Fruit fly (Drosophila melanogaster): ENCODE data around the gene CG2641.

The CG2641 gene

DNA sequence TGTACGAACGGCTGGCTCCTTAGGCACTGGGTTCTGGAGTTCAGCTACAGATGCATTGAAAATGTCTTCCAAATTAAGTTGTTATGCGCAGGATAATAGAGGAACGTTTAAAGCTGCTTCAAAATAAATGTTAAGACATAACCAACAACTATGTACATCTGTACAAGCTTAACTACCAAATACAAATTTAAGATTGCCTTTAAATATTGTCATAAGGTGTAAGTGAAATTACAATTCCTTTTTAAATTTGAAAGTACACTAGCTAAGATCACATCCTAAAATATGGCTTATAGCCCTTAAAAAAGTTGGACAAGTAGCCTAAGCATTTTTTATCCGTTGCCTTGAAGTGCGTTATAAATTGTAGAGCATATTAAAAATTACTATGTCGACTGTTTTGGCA lies 17.6 kb downstream of the CG2641 start, which contains the start of gene CG31473:
CG31473 (plus strand) TSS at position 301 of the 400 bp plus-strand sequence.
- TF ChIP-seq fd96Ca (GFP tag; IDR thresholded peaks at IDR 0.05) (no peak), Pif1B (GFP tag; optimal IDR thresholded peaks at IDR 0.05) (no peak), CG34367 (tag; optimal IDR thresholded peaks at IDR 0.05) (no peak), CG9948 (tag; optimal IDR thresholded peaks at IDR 0.05) (no peak), CG14655 (GFP tag; optimal IDR thresholded peaks at IDR 0.05) (no peak), CG12605 (GFP tag; IDR thresholded peaks at IDR 0.05) (no peak), CG4496 (GFP tag; IDR thresholded peaks at IDR 0.05) (no peak), Snoo (tag; optimal IDR thresholded peaks at IDR 0.05) (no peak), gl (tag; optimal IDR thresholded peaks at IDR 0.05) (no peak), Ets98B (GFP tag; IDR thresholded peaks at IDR 0.05) (no peak), CG13204 (GFP tag; optimal IDR thresholded peaks at IDR 0.05) (no peak), CG10348 (GFP tag; IDR thresholded peaks at IDR 0.05) (no peak), CG8301 (tag; optimal IDR thresholded peaks at IDR 0.05) (no peak), CG8159 (tag; optimal IDR thresholded peaks at IDR 0.05) (no peak), CG15710 (tag; optimal IDR thresholded peaks at IDR 0.05) (no peak), D1 (tag; optimal IDR thresholded peaks at IDR 0.05) (no peak), CG17806 (tag; optimal IDR thresholded peaks at IDR 0.05) (no peak), Pif1A (GFP tag; optimal IDR thresholded peaks at IDR 0.05) (no peak), CG32121 (GFP tag; IDR thresholded peaks at IDR 0.05) (no peak)

dm6 chr3R:7813518-7813917 lies 19.6 kb downstream of the CG2641 start:
- TF ChIP-seq D1 (tag; optimal IDR thresholded peaks at IDR 0.05) (no peak), CG13204 (GFP tag; optimal IDR thresholded peaks at IDR 0.05) (no peak), CG14655 (GFP tag; optimal IDR thresholded peaks at IDR 0.05) (no peak), fd96Ca (GFP tag; IDR thresholded peaks at IDR 0.05) (no peak), gl (tag; optimal IDR thresholded peaks at IDR 0.05) (no peak), CG12605 (GFP tag; IDR thresholded peaks at IDR 0.05) (no peak), Ets98B (GFP tag; IDR thresholded peaks at IDR 0.05) (no peak), CG34367 (tag; optimal IDR thresholded peaks at IDR 0.05) (no peak)

DNA sequence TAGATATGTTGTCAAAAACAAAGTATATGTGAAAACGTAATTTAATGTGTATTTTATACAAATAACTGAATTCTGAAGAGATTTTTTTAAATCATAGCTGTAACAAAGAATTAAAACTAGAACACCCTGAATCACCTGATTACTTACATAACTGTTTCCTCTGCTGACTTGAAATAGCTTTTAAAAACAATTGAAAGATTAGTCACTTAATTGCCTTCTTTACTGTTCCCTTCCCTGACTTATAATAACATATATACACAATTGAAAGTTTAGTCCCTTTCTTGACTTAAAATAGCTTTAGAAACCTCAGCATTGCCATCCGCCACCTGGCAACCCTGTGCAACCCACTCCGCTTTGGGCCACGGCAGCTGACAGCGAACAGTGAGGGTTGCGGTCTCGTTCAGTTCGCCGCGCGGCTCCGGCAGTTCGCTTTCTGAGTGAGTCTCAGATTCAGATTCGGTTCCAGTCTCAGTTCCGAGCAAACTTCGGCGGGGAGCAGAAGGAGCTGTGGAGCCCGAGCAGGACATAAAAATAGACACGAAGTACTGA lies 20.2 kb downstream of the CG2641 start, which contains the start of gene CG34384:
CG34384 (plus strand) TSS at position 381 of the 549 bp plus-strand sequence.
- peak; percentile 21 for TF ChIP-seq Pif1A (GFP tag; optimal IDR thresholded peaks at IDR 0.05)
- peak; percentile 46 for TF ChIP-seq CG15710 (tag; optimal IDR thresholded peaks at IDR 0.05)
- peak; percentile 23 for TF ChIP-seq CG9948 (tag; optimal IDR thresholded peaks at IDR 0.05)
- peak; percentile 71 for TF ChIP-seq CG8159 (tag; optimal IDR thresholded peaks at IDR 0.05)
- peak; percentile 16 for TF ChIP-seq CG17806 (tag; optimal IDR thresholded peaks at IDR 0.05)
- TF ChIP-seq rn (GFP tag; IDR thresholded peaks at IDR 0.05), result no peak
- peak; percentile 31 for TF ChIP-seq CG8301 (tag; optimal IDR thresholded peaks at IDR 0.05)
- TF ChIP-seq Ets98B (GFP tag; IDR thresholded peaks at IDR 0.05), result no peak
- no peak for TF ChIP-seq EcR (GFP tag; optimal IDR thresholded peaks at IDR 0.05)
- TF ChIP-seq CG14655 (GFP tag; optimal IDR thresholded peaks at IDR 0.05), result peak; percentile 49

DNA sequence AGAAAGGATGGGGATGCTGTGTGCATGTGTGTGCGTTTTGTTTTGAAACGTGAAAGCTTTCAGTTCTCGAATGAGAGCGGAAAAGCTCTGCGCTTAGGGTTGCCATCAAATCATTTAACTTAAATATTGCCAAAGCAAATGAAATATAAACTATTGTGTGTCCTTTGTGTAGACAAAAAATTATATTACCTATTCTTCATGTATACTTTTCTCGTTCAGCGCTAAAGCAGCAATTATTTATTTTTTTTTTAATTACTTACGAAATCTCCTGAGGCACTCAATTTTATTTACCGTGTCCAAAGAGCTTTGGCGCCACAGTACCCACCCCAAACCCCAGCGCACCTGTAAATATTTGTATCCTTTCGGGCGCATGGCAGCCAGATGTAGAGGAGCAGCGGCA lies 27.7 kb downstream of the CG2641 start:
- TF ChIP-seq CG15710 (tag; optimal IDR thresholded peaks at IDR 0.05) (peak; percentile 45), Pif1A (GFP tag; optimal IDR thresholded peaks at IDR 0.05) (peak; percentile 17), CG8159 (tag; optimal IDR thresholded peaks at IDR 0.05) (peak; percentile 53), Ets98B (GFP tag; IDR thresholded peaks at IDR 0.05) (peak; percentile 36; the same call in 1 of the 2 replicates), CG8301 (tag; optimal IDR thresholded peaks at IDR 0.05) (no peak), CG14655 (GFP tag; optimal IDR thresholded peaks at IDR 0.05) (peak; percentile 40), CG13204 (GFP tag; optimal IDR thresholded peaks at IDR 0.05) (no peak), CG4496 (GFP tag; IDR thresholded peaks at IDR 0.05) (0 out of 3 replicates have a peak, but pooled peaks have one; percentile 26), D1 (tag; optimal IDR thresholded peaks at IDR 0.05) (no peak)
